Fruit fly (Drosophila melanogaster): ENCODE measurements around the gene CG31743.

Gene CG31743

DNA sequence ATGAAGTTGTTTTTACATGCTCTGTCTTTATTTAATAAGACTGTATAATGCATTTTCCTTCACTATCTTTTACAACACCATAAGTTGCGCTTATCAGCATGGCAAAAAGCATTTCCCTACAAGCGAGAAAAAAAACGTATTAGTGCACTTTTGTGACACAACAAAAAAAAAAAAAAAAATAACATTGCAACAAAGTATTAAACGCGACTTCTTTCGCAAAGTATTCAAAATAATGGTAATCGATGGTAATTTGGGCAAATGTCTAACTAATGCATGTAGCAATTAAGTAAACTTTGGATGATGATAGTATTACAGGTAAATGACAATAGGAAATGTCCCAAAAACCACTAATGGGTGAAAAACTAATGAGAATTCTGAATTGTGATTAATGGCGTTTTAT lies 31.4 kb upstream of the CG31743 start:
- TF ChIP-seq Dif (GFP tag; optimal IDR thresholded peaks at IDR 0.05; ENCODE audit: partially characterized antibody) (no peak), rgr (GFP tag; optimal IDR thresholded peaks at IDR 0.05) (no peak), HLH106 (tag; optimal IDR thresholded peaks at IDR 0.05) (no peak), h (GFP tag; optimal IDR thresholded peaks at IDR 0.05) (no peak), CG32264 (GFP tag; optimal IDR thresholded peaks at IDR 0.05) (no peak), dmrt93B (GFP tag; optimal IDR thresholded peaks at IDR 0.05) (no peak), Vsx2 (GFP tag; optimal IDR thresholded peaks at IDR 0.05; ENCODE audit: partially characterized antibody) (no peak), Jra (GFP tag; optimal IDR thresholded peaks at IDR 0.05) (no peak), dl (GFP tag; optimal IDR thresholded peaks at IDR 0.05; ENCODE audit: insufficient read depth in 1 of 2, partially characterized antibody in 2 of 2) (no peak)

DNA sequence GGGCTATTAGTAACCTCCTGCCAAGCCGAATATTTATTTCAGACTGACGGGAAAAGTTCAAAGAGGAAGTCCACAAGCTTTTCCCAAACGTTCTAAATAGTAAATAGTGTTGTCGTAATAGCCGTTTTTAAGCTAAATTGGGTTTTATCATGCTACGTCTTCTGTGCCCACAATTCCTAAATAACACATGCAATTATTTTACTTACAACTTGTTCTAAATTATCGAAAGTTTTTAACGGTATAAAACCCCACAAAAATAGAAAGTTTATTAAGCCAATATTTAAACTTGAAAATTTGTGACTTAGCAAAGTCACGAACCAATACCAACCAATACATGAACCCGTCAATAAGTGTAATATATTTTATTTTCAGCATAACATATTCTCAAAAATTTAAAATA lies 30.6 kb upstream of the CG31743 start, which contains the start of gene CG13284:
TSS of gene CG13284 (minus strand) at position 47 of the 400 bp plus-strand sequence.
- TF ChIP-seq Abd-B (GFP tag; optimal IDR thresholded peaks at IDR 0.05) (no peak), Hnf4 (GFP tag; optimal IDR thresholded peaks at IDR 0.05) (no peak)

dm6 chr2L:16850442-16850841 lies 28.9 kb upstream of the CG31743 start:
- TF ChIP-seq Myc (optimal IDR thresholded peaks at IDR 0.05) (no peak), usp (GFP tag; optimal IDR thresholded peaks at IDR 0.05) (no peak), OdsH (GFP tag; optimal IDR thresholded peaks at IDR 0.05) (no peak), Dfd (GFP tag; optimal IDR thresholded peaks at IDR 0.05) (no peak), h (GFP tag; optimal IDR thresholded peaks at IDR 0.05) (no peak), Mio (GFP tag; optimal IDR thresholded peaks at IDR 0.05) (no peak), dl (GFP tag; optimal IDR thresholded peaks at IDR 0.05; ENCODE audit: insufficient read depth in 1 of 2, partially characterized antibody in 2 of 2) (no peak), sv (GFP tag; optimal IDR thresholded peaks at IDR 0.05) (no peak), tai (GFP tag; optimal IDR thresholded peaks at IDR 0.05) (no peak), CG9705 (GFP tag; optimal IDR thresholded peaks at IDR 0.05) (no peak)

DNA sequence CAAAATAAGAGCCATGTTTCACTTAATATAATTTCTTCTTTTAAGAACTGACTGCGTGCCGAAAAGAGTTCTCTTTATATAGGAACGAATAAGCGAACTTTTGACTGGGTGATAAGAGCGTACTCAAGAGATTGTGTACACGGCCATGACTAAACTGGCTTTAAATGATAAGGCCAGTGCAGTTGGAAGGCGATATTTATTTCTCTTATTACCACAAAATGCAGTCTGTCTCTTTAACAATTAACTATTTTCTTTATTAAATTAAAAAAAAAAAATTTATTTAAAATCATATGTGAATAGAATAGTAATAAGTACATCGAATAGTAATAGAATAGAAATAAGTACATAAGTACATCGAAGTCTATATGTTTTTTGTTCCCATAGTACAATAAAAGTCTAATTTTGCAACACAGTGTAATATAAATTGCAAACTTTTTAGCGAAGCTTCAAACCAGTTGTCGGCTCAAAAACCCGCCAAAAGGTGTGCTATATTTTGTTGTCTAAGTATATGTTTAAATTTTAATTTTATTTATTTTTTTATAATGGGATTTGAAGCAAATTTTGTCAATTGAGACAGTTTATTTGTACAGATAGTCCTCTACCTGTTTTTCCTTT lies 26.9 kb upstream of the CG31743 start, which contains the start of gene CG31810:
TSS of gene CG31810 (minus strand) at position 51 of the 615 bp plus-strand sequence.
- TF ChIP-seq Dif (GFP tag; optimal IDR thresholded peaks at IDR 0.05; ENCODE audit: partially characterized antibody): peak; percentile 28
- TF ChIP-seq lola (GFP tag; optimal IDR thresholded peaks at IDR 0.05): no peak
- no peak for TF ChIP-seq Hr78 (GFP tag; optimal IDR thresholded peaks at IDR 0.05)
- TF ChIP-seq Myc (optimal IDR thresholded peaks at IDR 0.05): peak; percentile 36
- TF ChIP-seq pan (optimal IDR thresholded peaks at IDR 0.05): no peak
- no peak for TF ChIP-seq dsf (GFP tag; optimal IDR thresholded peaks at IDR 0.05; ENCODE audit: borderline replicate concordance)
- TF ChIP-seq dl (GFP tag; optimal IDR thresholded peaks at IDR 0.05; ENCODE audit: insufficient read depth in 1 of 2, partially characterized antibody in 2 of 2): peak in 1 of 2 experiments; percentile 31
- TF ChIP-seq Hr83 (GFP tag; optimal IDR thresholded peaks at IDR 0.05; ENCODE audit: poor library complexity, severe bottlenecking): no peak
- no peak for TF ChIP-seq br (GFP tag; optimal IDR thresholded peaks at IDR 0.05)
- no peak for TF ChIP-seq Jra (GFP tag; optimal IDR thresholded peaks at IDR 0.05)
- TF ChIP-seq HLH106 (tag; optimal IDR thresholded peaks at IDR 0.05): peak; percentile 1
- no peak for TF ChIP-seq ey (GFP tag; optimal IDR thresholded peaks at IDR 0.05)
- TF ChIP-seq Mio (GFP tag; optimal IDR thresholded peaks at IDR 0.05): no peak
- no peak for TF ChIP-seq jim (GFP tag; optimal IDR thresholded peaks at IDR 0.05)
- TF ChIP-seq Abd-B (GFP tag; optimal IDR thresholded peaks at IDR 0.05): no peak
- no peak for TF ChIP-seq CG9705 (GFP tag; optimal IDR thresholded peaks at IDR 0.05)
- no peak for TF ChIP-seq dmrt93B (GFP tag; optimal IDR thresholded peaks at IDR 0.05)
- TF ChIP-seq Vsx2 (GFP tag; optimal IDR thresholded peaks at IDR 0.05; ENCODE audit: partially characterized antibody): no peak

dm6 chr2L:16857131-16857530 lies 22.2 kb upstream of the CG31743 start:
- no peak for TF ChIP-seq CG32264 (GFP tag; optimal IDR thresholded peaks at IDR 0.05)
- no peak for TF ChIP-seq br (GFP tag; optimal IDR thresholded peaks at IDR 0.05)
- no peak for TF ChIP-seq ey (GFP tag; optimal IDR thresholded peaks at IDR 0.05)
- TF ChIP-seq N (GFP tag; optimal IDR thresholded peaks at IDR 0.05): no peak
- no peak for TF ChIP-seq Abd-B (GFP tag; optimal IDR thresholded peaks at IDR 0.05)
- TF ChIP-seq lola (GFP tag; optimal IDR thresholded peaks at IDR 0.05): no peak
- TF ChIP-seq Hnf4 (GFP tag; optimal IDR thresholded peaks at IDR 0.05): no peak
- no peak for TF ChIP-seq pan (optimal IDR thresholded peaks at IDR 0.05)
- TF ChIP-seq Myc (optimal IDR thresholded peaks at IDR 0.05): no peak
- no peak for TF ChIP-seq Dfd (GFP tag; optimal IDR thresholded peaks at IDR 0.05)
- TF ChIP-seq Sp1 (GFP tag; optimal IDR thresholded peaks at IDR 0.05): no peak
- no peak for TF ChIP-seq tai (GFP tag; optimal IDR thresholded peaks at IDR 0.05)
